Worm (Caenorhabditis elegans) whole organism, L3 larva: ENCODE results near the gene fbxa-63.

Experiments
- R02D3.7 ChIP-seq: fragments of 150-350 bp; optimal IDR thresholded peaks from 2 replicates; lab custom pipeline; 2014; ENCODE audit warnings: missing biosample characterization, missing genetic modification characterization
- ZK546.5 ChIP-seq: sonication (generic microtip); optimal IDR thresholded peaks from 2 replicates; lab custom pipeline; 2017; ENCODE audit warnings: missing biosample characterization, missing genetic modification characterization
- aly-2 ChIP-seq: fragments of 150-350 bp; optimal IDR thresholded peaks from 2 replicates; lab custom pipeline; 2014; ENCODE audit warnings: missing biosample characterization, missing genetic modification characterization
- ama-1 ChIP-seq: fragments of 150-350 bp; optimal IDR thresholded peaks from 2 replicates; lab custom pipeline; 2018
- ceh-16 ChIP-seq: sonication (generic microtip); optimal IDR thresholded peaks from 2 replicates; lab custom pipeline; 2017; ENCODE audit warnings: missing biosample characterization, missing genetic modification characterization
- ceh-28 ChIP-seq: fragments of 150-350 bp; optimal IDR thresholded peaks from 2 replicates; lab custom pipeline; 2014; ENCODE audit warnings: missing biosample characterization, missing genetic modification reagents, missing genetic modification characterization
- ceh-82 ChIP-seq: fragments of 150-350 bp; optimal IDR thresholded peaks from 2 replicates; lab custom pipeline; 2014; ENCODE audit warnings: missing biosample characterization, missing genetic modification characterization
- ceh-9 ChIP-seq: sonication (generic microtip); optimal IDR thresholded peaks from 2 replicates; lab custom pipeline; 2018; ENCODE audit warnings: missing biosample characterization, missing genetic modification characterization
- daf-12 ChIP-seq: fragments of 150-350 bp; optimal IDR thresholded peaks from 2 replicates; lab custom pipeline; 2014; ENCODE audit warnings: missing biosample characterization, missing genetic modification reagents, missing genetic modification characterization
- egl-5 ChIP-seq: fragments of 150-350 bp; optimal IDR thresholded peaks from 2 replicates; lab custom pipeline; 2017; ENCODE audit warnings: missing biosample characterization, missing genetic modification reagents, missing genetic modification characterization, inconsistent platforms
- elt-1 ChIP-seq: fragments of 150-350 bp; optimal IDR thresholded peaks from 2 replicates; lab custom pipeline; 2014; ENCODE audit warnings: missing biosample characterization, missing genetic modification characterization
- elt-2 ChIP-seq: sonication (generic microtip); optimal IDR thresholded peaks from 2 replicates; lab custom pipeline; 2016; ENCODE audit warnings: missing genetic modification reagents, mild to moderate bottlenecking, missing genetic modification characterization, missing compliant biosample characterization
- elt-3 ChIP-seq, 3 experiments: fragments of 150-350 bp in 1 of 3; sonication (generic microtip) in 2 of 3; optimal IDR thresholded peaks; 2 replicates in 2 of 3; 4 replicates in 1 of 3; lab custom pipeline; 2014 to 2017; ENCODE audit warnings: missing biosample characterization in 3 of 3, missing genetic modification characterization in 3 of 3
- eor-1 ChIP-seq, 2 experiments: fragments of 150-350 bp; optimal IDR thresholded peaks; 2 replicates each; lab custom pipeline; 2014 to 2018; ENCODE audit warnings: missing biosample characterization in 2 of 2, missing genetic modification characterization in 2 of 2
- fkh-10 ChIP-seq: sonication (generic microtip); optimal IDR thresholded peaks from 2 replicates; lab custom pipeline; 2017; ENCODE audit warnings: missing biosample characterization, missing genetic modification reagents, missing genetic modification characterization
- jun-1 ChIP-seq: fragments of 150-350 bp; optimal IDR thresholded peaks from 2 replicates; lab custom pipeline; 2014; ENCODE audit warnings: missing biosample characterization, missing genetic modification reagents, missing genetic modification characterization
- lin-39 ChIP-seq: fragments of 150-350 bp; optimal IDR thresholded peaks from 2 replicates; lab custom pipeline; 2018; ENCODE audit warnings: missing biosample characterization, missing genetic modification reagents, missing genetic modification characterization
- lsy-12 ChIP-seq: sonication (generic microtip); optimal IDR thresholded peaks from 2 replicates; lab custom pipeline; 2016; ENCODE audit warnings: mild to moderate bottlenecking, missing genetic modification characterization, missing compliant biosample characterization
- mdl-1 ChIP-seq: fragments of 150-350 bp; optimal IDR thresholded peaks from 2 replicates; lab custom pipeline; 2014; ENCODE audit warnings: missing biosample characterization, missing genetic modification characterization
- nhr-11 ChIP-seq: fragments of 150-350 bp; optimal IDR thresholded peaks from 2 replicates; lab custom pipeline; 2014; ENCODE audit warnings: missing biosample characterization, missing genetic modification characterization
- nhr-12 ChIP-seq: fragments of 150-350 bp; optimal IDR thresholded peaks from 2 replicates; lab custom pipeline; 2014; ENCODE audit warnings: missing biosample characterization, missing genetic modification characterization
- nhr-23 ChIP-seq: fragments of 150-350 bp; optimal IDR thresholded peaks from 2 replicates; lab custom pipeline; 2014; ENCODE audit warnings: missing biosample characterization, missing genetic modification reagents, missing genetic modification characterization
- nhr-25 ChIP-seq: sonication (generic microtip); optimal IDR thresholded peaks from 2 replicates; lab custom pipeline; 2017; ENCODE audit warnings: missing biosample characterization, missing genetic modification characterization
- nhr-43 ChIP-seq: sonication (generic microtip); optimal IDR thresholded peaks from 2 replicates; lab custom pipeline; 2016; ENCODE audit warnings: mild to moderate bottlenecking, missing genetic modification characterization, missing compliant biosample characterization; ENCODE audit not compliant: poor library complexity, severe bottlenecking
- nhr-67 ChIP-seq: fragments of 150-350 bp; optimal IDR thresholded peaks from 2 replicates; lab custom pipeline; 2014; ENCODE audit warnings: missing biosample characterization, missing genetic modification characterization
- nhr-77 ChIP-seq: fragments of 150-350 bp; optimal IDR thresholded peaks from 2 replicates; lab custom pipeline; 2014; ENCODE audit warnings: missing biosample characterization, missing genetic modification characterization
- pha-4 ChIP-seq: fragments of 150-350 bp; optimal IDR thresholded peaks from 2 replicates; lab custom pipeline; 2014; ENCODE audit warnings: missing biosample characterization, missing genetic modification reagents, missing genetic modification characterization
- pqm-1 ChIP-seq: fragments of 150-350 bp; optimal IDR thresholded peaks from 2 replicates; lab custom pipeline; 2017; ENCODE audit warnings: missing biosample characterization, missing genetic modification characterization, inconsistent platforms
- sea-2 ChIP-seq: fragments of 150-350 bp; sonication (generic microtip); optimal IDR thresholded peaks from 4 replicates; lab custom pipeline; 2014; ENCODE audit warnings: missing biosample characterization, missing genetic modification reagents, missing genetic modification characterization
- skn-1 ChIP-seq: fragments of 150-350 bp; optimal IDR thresholded peaks from 2 replicates; lab custom pipeline; 2014; ENCODE audit warnings: missing biosample characterization, missing genetic modification characterization
- snpc-4 ChIP-seq: fragments of 150-350 bp; optimal IDR thresholded peaks from 2 replicates; lab custom pipeline; 2014; ENCODE audit warnings: missing biosample characterization, missing genetic modification characterization
- tbx-2 ChIP-seq: sonication (generic microtip); optimal IDR thresholded peaks from 2 replicates; lab custom pipeline; 2016; ENCODE audit warnings: mild to moderate bottlenecking, missing genetic modification characterization, missing compliant biosample characterization
- unc-62 ChIP-seq: fragments of 150-350 bp; sonication (generic microtip); optimal IDR thresholded peaks from 4 replicates; lab custom pipeline; 2014; ENCODE audit warnings: missing biosample characterization, missing genetic modification reagents, missing genetic modification characterization
- zag-1 ChIP-seq: fragments of 150-350 bp; optimal IDR thresholded peaks from 2 replicates; lab custom pipeline; 2014; ENCODE audit warnings: missing biosample characterization, missing genetic modification characterization
- ztf-11 ChIP-seq: fragments of 150-350 bp; optimal IDR thresholded peaks from 2 replicates; lab custom pipeline; 2014; ENCODE audit warnings: missing biosample characterization, missing genetic modification characterization
- ztf-4 ChIP-seq: fragments of 150-350 bp; optimal IDR thresholded peaks from 2 replicates; lab custom pipeline; 2014; ENCODE audit warnings: missing biosample characterization, missing genetic modification characterization

Gene fbxa-63

ce11 chrIII:1228593-1228992, 14.7 kb upstream of the fbxa-63 start:
- TF ChIP-seq elt-1 (tag; lab: Kevin White, UChicago) (no peak), pha-4 (tag; lab: Kevin White, UChicago) (peak; percentile 78), skn-1 (tag; lab: Kevin White, UChicago) (no peak)

ce11 chrIII:1229510-1229909, 13.8 kb upstream of the fbxa-63 start:
- TF ChIP-seq R02D3.7 (tag; lab: Kevin White, UChicago) (no peak), ceh-28 (no peak), nhr-77 (tag; lab: Kevin White, UChicago) (no peak), snpc-4 (tag; lab: Kevin White, UChicago) (no peak), unc-62 (GFP tag; lab: Kevin White, UChicago) (no peak), daf-12 (tag; lab: Kevin White, UChicago) (no peak), lin-39 (no peak), nhr-67 (tag; lab: Kevin White, UChicago) (no peak)

ce11 chrIII:1230174-1230573, 13.1 kb upstream of the fbxa-63 start, which contains the start of gene pes-4:
TSS of gene pes-4 (minus strand) at chrIII:1230274.
- no peak for TF ChIP-seq elt-1 (tag; lab: Kevin White, UChicago)
- TF ChIP-seq ceh-82 (tag; lab: Kevin White, UChicago): no peak
- no peak for TF ChIP-seq pha-4 (tag; lab: Kevin White, UChicago)
- TF ChIP-seq ZK546.5 (tag; lab: Kevin White, UChicago): no peak
- no peak for TF ChIP-seq ztf-4 (tag; lab: Kevin White, UChicago)
- TF ChIP-seq lsy-12: no peak
- no peak for TF ChIP-seq ama-1 (lab: Kevin White, UChicago)
- no peak for TF ChIP-seq egl-5
- no peak for TF ChIP-seq zag-1
- no peak for TF ChIP-seq snpc-4 (tag; lab: Kevin White, UChicago)
- TF ChIP-seq eor-1 (tag; optimal IDR thresholded peaks at IDR 0.05; lab: Kevin White, UChicago): no peak
- no peak for TF ChIP-seq elt-3 (tag; optimal IDR thresholded peaks at IDR 0.05; lab: Kevin White, UChicago)
- no peak for TF ChIP-seq nhr-11
- TF ChIP-seq sea-2: no peak
- no peak for TF ChIP-seq jun-1 (tag; lab: Kevin White, UChicago)
- no peak for TF ChIP-seq daf-12 (tag; lab: Kevin White, UChicago)

- TF ChIP-seq mdl-1 (tag; lab: Kevin White, UChicago): no peak
- no peak for TF ChIP-seq aly-2 (tag; lab: Kevin White, UChicago)
- no peak for TF ChIP-seq zag-1
- no peak for TF ChIP-seq ceh-28
- no peak for TF ChIP-seq nhr-25 (tag; lab: Kevin White, UChicago)
Measured at ce11 chrIII:1230672-1231071, 12.6 kb upstream of the fbxa-63 start.

ce11 chrIII:1231186-1231585, 12.1 kb upstream of the fbxa-63 start:
- TF ChIP-seq lin-39 (peak; percentile 20), mdl-1 (tag; lab: Kevin White, UChicago) (no peak)
- TF ChIP-seq, all 47 proteins: peak for 1

- TF ChIP-seq skn-1 (tag; lab: Kevin White, UChicago) (no peak), elt-1 (tag; lab: Kevin White, UChicago) (peak; percentile 88), ztf-4 (tag; lab: Kevin White, UChicago) (no peak), nhr-23 (tag; lab: Kevin White, UChicago) (peak; percentile 42), elt-2 (tag; lab: Kevin White, UChicago) (no peak), ztf-11 (tag; lab: Kevin White, UChicago) (no peak)
- TF ChIP-seq, all 47 proteins: peak for 2
Measured at ce11 chrIII:1238704-1239103, 4.6 kb upstream of the fbxa-63 start, which contains the start of gene fbxa-61. TSS of gene fbxa-61 (plus strand) at chrIII:1239048.

ce11 chrIII:1248335-1248734, 5.0 kb downstream of the fbxa-63 start:
- TF ChIP-seq elt-2 (tag; lab: Kevin White, UChicago) (no peak), eor-1 (tag; optimal IDR thresholded peaks at IDR 0.05; lab: Kevin White, UChicago) (no peak), aly-2 (tag; lab: Kevin White, UChicago) (no peak), ztf-11 (tag; lab: Kevin White, UChicago) (no peak), ceh-16 (tag; lab: Kevin White, UChicago) (no peak), lsy-12 (no peak), nhr-12 (tag; lab: Kevin White, UChicago) (no peak), nhr-43 (no peak), skn-1 (tag; lab: Kevin White, UChicago) (no peak), jun-1 (tag; lab: Kevin White, UChicago) (no peak), ZK546.5 (tag; lab: Kevin White, UChicago) (no peak), ama-1 (lab: Kevin White, UChicago) (no peak), mdl-1 (tag; lab: Kevin White, UChicago) (no peak), egl-5 (no peak), fkh-10 (GFP tag; lab: Kevin White, UChicago) (no peak), tbx-2 (tag; lab: Kevin White, UChicago) (no peak), zag-1 (no peak), ceh-9 (tag; lab: Kevin White, UChicago) (no peak), ceh-28 (no peak), pqm-1 (tag; lab: Kevin White, UChicago) (no peak)
